Worm (Caenorhabditis elegans) whole organism, midembryonic: Measurements from ENCODE around the gene ceh-89.

Experiments used
- T22C8.4 ChIP-seq: fragments of 200-800 bp; sonication (Bioruptor generic); IDR thresholded peaks from 2 replicates; pipeline ENCODE4 v1.3.6; 2022; ENCODE audit warnings: missing genetic modification characterization, missing compliant biosample characterization
- cog-1 ChIP-seq: sonication (generic microtip); optimal IDR thresholded peaks from 2 replicates; lab custom pipeline; 2016; ENCODE audit warnings: missing genetic modification characterization, missing compliant biosample characterization
- flt-1 ChIP-seq: fragments of 200-800 bp; sonication (Bioruptor generic); IDR thresholded peaks from 2 replicates; pipeline ENCODE4 v1.3.6; 2022; ENCODE audit warnings: missing genetic modification characterization, missing compliant biosample characterization
- klf-2 ChIP-seq: fragments of 200-800 bp; sonication (Bioruptor generic); conservative IDR thresholded peaks from 2 replicates; pipeline ENCODE4 v1.3.6; 2022; ENCODE audit warnings: missing genetic modification reagents, missing genetic modification characterization, missing compliant biosample characterization
- med-1 ChIP-seq: sonication (generic microtip); optimal IDR thresholded peaks from 2 replicates; lab custom pipeline; 2017; ENCODE audit warnings: missing genetic modification characterization, mild to moderate bottlenecking, missing compliant biosample characterization, antibody characterized with exemption, missing genetic modification reagents; ENCODE audit not compliant: insufficient read depth
- ref-1 ChIP-seq: fragments of 200-800 bp; sonication (Bioruptor generic); conservative IDR thresholded peaks from 2 replicates; pipeline ENCODE4 v1.3.6; 2022; ENCODE audit warnings: missing genetic modification reagents, missing genetic modification characterization, missing compliant biosample characterization
- tab-1 ChIP-seq: fragments of 200-800 bp; sonication (Bioruptor generic); IDR thresholded peaks from 2 replicates; pipeline ENCODE4 v1.3.6; 2022; ENCODE audit warnings: missing genetic modification characterization, missing compliant biosample characterization
- ztf-23 ChIP-seq: fragments of 200-800 bp; sonication (Bioruptor generic); IDR thresholded peaks from 2 replicates; pipeline ENCODE4 v1.3.6; 2022; ENCODE audit warnings: missing genetic modification reagents, missing genetic modification characterization, missing compliant biosample characterization
- ztf-29 ChIP-seq: fragments of 200-800 bp; sonication (Bioruptor generic); IDR thresholded peaks from 2 replicates; pipeline ENCODE4 v1.3.6; 2022; ENCODE audit warnings: missing genetic modification reagents, missing genetic modification characterization, missing compliant biosample characterization

DNA sequence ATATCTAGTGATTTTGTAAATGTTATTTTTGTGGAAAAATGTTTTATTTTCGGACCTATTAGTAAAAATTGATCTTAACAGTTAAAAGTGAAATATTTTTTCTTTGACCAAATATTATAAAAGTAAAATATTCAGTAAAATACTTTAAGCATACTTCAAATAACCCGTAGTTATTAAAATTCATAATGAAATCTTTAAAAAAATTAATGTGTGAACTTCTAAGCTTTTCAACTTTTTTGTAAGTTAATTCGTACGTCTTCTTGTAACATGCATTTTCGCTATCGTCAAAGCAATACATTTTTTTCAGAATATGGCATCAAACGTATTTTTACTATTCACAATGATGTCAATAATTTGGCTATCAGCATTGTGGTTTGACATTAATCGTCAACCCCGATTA, 34.0 kb downstream of the ceh-89 start, which contains the start of gene C37E2.2:
- TF ChIP-seq flt-1 (GFP tag; lab: Robert Waterston, UW), result no peak
- TF ChIP-seq ref-1 (GFP tag; lab: Robert Waterston, UW), result no peak
- TF ChIP-seq klf-2 (GFP tag; lab: Robert Waterston, UW), result no peak
- TF ChIP-seq cog-1 (tag; lab: Kevin White, UChicago), result no peak
- TF ChIP-seq ztf-29 (GFP tag; lab: Robert Waterston, UW), result no peak
- no peak for TF ChIP-seq ztf-23 (GFP tag; lab: Robert Waterston, UW)
- no peak for TF ChIP-seq med-1
- no peak for TF ChIP-seq tab-1 (GFP tag; lab: Robert Waterston, UW)
- no peak for TF ChIP-seq T22C8.4 (GFP tag; lab: Robert Waterston, UW)
